Fruit fly (Drosophila melanogaster): ENCODE data around the gene Pfdn4.

Gene Pfdn4

dm6 chr3L:5341770-5342318 is 26.0 kb downstream of the Pfdn4 start:
- TF ChIP-seq CG32006 (GFP tag; optimal IDR thresholded peaks at IDR 0.05) (no peak), Hr39 (GFP tag; optimal IDR thresholded peaks at IDR 0.05) (no peak)

DNA sequence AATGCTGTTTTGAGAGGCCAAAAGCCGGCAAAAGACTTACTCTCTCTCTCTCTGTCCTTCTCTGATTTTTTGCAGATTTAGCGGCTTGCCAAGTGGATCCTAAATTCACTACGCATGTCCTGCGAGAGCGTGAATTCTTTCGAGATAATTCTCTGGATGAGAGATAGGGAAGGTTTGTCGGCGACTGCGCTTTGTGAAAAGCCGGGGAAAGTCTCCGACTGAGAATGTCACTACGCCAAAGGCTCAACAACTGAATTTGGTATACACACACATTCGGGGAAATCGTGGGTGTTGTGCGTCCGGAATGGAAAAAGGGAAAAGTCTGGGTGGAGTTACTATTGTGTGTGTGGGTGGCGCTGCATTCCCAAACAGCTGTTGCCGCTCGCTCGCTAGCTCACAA is 38.3 kb downstream of the Pfdn4 start:
- TF ChIP-seq Lpt (GFP tag; optimal IDR thresholded peaks at IDR 0.05) (no peak), CG6808 (GFP tag; optimal IDR thresholded peaks at IDR 0.05) (no peak), Smox (GFP tag; optimal IDR thresholded peaks at IDR 0.05) (no peak), spab (GFP tag; optimal IDR thresholded peaks at IDR 0.05) (no peak), CG11762 (GFP tag; optimal IDR thresholded peaks at IDR 0.05; ENCODE audit: insufficient read depth) (no peak), CG8319 (GFP tag; optimal IDR thresholded peaks at IDR 0.05) (no peak), Eip78C (GFP tag) (no peak), Gug (GFP tag; IDR thresholded peaks at IDR 0.05) (no peak)

DNA sequence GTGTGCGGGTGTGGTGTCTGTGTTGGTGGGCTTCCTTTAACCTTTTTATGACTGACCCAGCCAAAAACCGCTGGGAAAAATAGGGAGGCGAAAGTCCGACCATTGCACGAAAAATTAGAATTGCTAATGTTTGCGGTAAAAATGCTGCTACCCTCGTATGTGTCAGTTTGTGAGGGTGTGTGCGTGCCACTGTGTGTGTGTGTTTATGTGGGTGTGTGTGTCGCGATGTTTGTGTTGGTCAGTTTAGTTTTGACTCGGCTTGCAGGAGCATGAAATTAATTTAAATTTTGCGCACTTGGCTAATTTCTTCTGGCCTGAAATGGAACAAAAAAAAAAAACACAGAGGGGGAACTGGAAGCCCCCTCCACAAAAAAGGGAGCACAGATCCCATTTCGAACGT is 40.0 kb downstream of the Pfdn4 start:
- TF ChIP-seq CG8119 (GFP tag; IDR thresholded peaks at IDR 0.05) = no peak
- TF ChIP-seq CG9139 (GFP tag; optimal IDR thresholded peaks at IDR 0.05) = no peak
- no peak for TF ChIP-seq CG6276 (GFP tag; optimal IDR thresholded peaks at IDR 0.05)
- TF ChIP-seq CG32006 (GFP tag; optimal IDR thresholded peaks at IDR 0.05) = no peak
- TF ChIP-seq Eip75B (GFP tag; optimal IDR thresholded peaks at IDR 0.05) = no peak
- TF ChIP-seq CG11902 (GFP tag; optimal IDR thresholded peaks at IDR 0.05) = no peak
- no peak for TF ChIP-seq CG6792 (GFP tag; optimal IDR thresholded peaks at IDR 0.05)
- TF ChIP-seq esn (GFP tag; optimal IDR thresholded peaks at IDR 0.05) = no peak
- no peak for TF ChIP-seq Hr39 (GFP tag; optimal IDR thresholded peaks at IDR 0.05)
- TF ChIP-seq CG10669 (GFP tag; optimal IDR thresholded peaks at IDR 0.05) = no peak
